Fruit fly (Drosophila melanogaster): Measurements from ENCODE around the gene Fdx2.
A peak's percentile ranks its signal among the peaks of the same experiment; 100 is the strongest.

Gene Fdx2

DNA sequence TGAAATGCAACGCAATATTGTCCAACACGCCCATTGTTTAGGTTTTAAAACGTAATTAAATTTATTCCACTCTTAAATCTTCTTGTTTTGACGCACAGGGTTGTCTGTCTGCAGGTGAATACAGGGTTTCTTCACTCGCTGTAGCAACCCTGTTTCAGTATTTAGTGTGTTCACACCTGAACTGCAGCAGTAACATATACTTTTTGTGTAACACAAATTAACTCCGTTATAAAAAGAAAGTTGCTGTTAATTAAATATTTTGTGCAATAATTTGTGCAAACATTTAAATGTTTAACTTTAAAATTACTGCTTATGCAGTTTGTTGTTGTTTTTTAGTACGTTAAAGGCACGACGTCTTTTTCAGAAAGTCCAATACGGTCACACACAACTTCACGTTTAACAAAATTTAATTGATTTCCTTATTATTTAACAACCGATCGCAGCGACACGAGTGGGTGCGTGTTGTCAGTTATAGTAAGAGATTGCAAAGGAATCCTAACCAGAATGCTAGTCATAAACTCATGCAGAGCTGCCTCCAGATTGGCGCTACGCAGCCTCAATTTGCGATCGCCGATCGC lies at the start of gene Fdx2, which contains the start of gene CG15012:
Fdx2 (plus strand) TSS at position 363 of the 578 bp plus-strand sequence.
CG15012 (minus strand) TSS at position 127 of the 578 bp plus-strand sequence.
- TF ChIP-seq CG11398 (GFP tag; optimal IDR thresholded peaks at IDR 0.05) = no peak
- peak; percentile 25 to 33 for TF ChIP-seq dpn (GFP tag; optimal IDR thresholded peaks at IDR 0.05)
- TF ChIP-seq CG12219 (GFP tag; optimal IDR thresholded peaks at IDR 0.05) = no peak
- peak; percentile 23 for TF ChIP-seq Dip3 (GFP tag; optimal IDR thresholded peaks at IDR 0.05)
- TF ChIP-seq CG8359 (GFP tag; optimal IDR thresholded peaks at IDR 0.05; ENCODE audit: borderline replicate concordance) = no peak
- no peak for TF ChIP-seq psq (GFP tag; optimal IDR thresholded peaks at IDR 0.05)
- TF ChIP-seq CG4404 (GFP tag; IDR thresholded peaks at IDR 0.05) = no peak
- no peak for TF ChIP-seq Six4 (GFP tag; optimal IDR thresholded peaks at IDR 0.05)
- no peak for TF ChIP-seq CG14860 (GFP tag; IDR thresholded peaks at IDR 0.05; ENCODE audit: partially characterized antibody)
- no peak for TF ChIP-seq tup (GFP tag; optimal IDR thresholded peaks at IDR 0.05)
- TF ChIP-seq Hmr (GFP tag; optimal IDR thresholded peaks at IDR 0.05) = no peak
- no peak for TF ChIP-seq shn (GFP tag; optimal IDR thresholded peaks at IDR 0.05)
- peak; percentile 53 for TF ChIP-seq bab2 (GFP tag; optimal IDR thresholded peaks at IDR 0.05)
- no peak for TF ChIP-seq HLH4C (GFP tag; IDR thresholded peaks at IDR 0.05; ENCODE audit: partially characterized antibody)
- TF ChIP-seq jing (GFP tag; optimal IDR thresholded peaks at IDR 0.05) = no peak
- TF ChIP-seq bbx (GFP tag; IDR thresholded peaks at IDR 0.05; ENCODE audit: partially characterized antibody) = no peak
- TF ChIP-seq HLHmδ (GFP tag; optimal IDR thresholded peaks at IDR 0.05) = no peak
- no peak for TF ChIP-seq hth (optimal IDR thresholded peaks at IDR 0.05)
- no peak for TF ChIP-seq ham (GFP tag; IDR thresholded peaks at IDR 0.05)
- no peak for TF ChIP-seq fd64A (GFP tag; optimal IDR thresholded peaks at IDR 0.05)
- peak; percentile 74 for TF ChIP-seq CG10267 (tag; optimal IDR thresholded peaks at IDR 0.05)
- no peak for TF ChIP-seq luna (GFP tag; optimal IDR thresholded peaks at IDR 0.05)
- peak; percentile 22 for TF ChIP-seq HLH54F (GFP tag; optimal IDR thresholded peaks at IDR 0.05)
- TF ChIP-seq CG10431 (GFP tag; optimal IDR thresholded peaks at IDR 0.05) = no peak
- no peak for TF ChIP-seq rib (GFP tag; IDR thresholded peaks at IDR 0.05)
- TF ChIP-seq wek (GFP tag; optimal IDR thresholded peaks at IDR 0.05) = no peak
- TF ChIP-seq CG1603 (tag; optimal IDR thresholded peaks at IDR 0.05) = peak; percentile 64
- peak; percentile 68 for TF ChIP-seq phol (tag; optimal IDR thresholded peaks at IDR 0.05)
- TF ChIP-seq H15 (GFP tag; IDR thresholded peaks at IDR 0.05) = no peak
- TF ChIP-seq HHEX (GFP tag; optimal IDR thresholded peaks at IDR 0.05) = no peak
- TF ChIP-seq nerfin-2 (GFP tag; IDR thresholded peaks at IDR 0.05; ENCODE audit: partially characterized antibody) = no peak
- TF ChIP-seq zf30C (GFP tag; optimal IDR thresholded peaks at IDR 0.05) = no peak
- no peak for TF ChIP-seq gce (GFP tag; IDR thresholded peaks at IDR 0.05)
- no peak for TF ChIP-seq BtbVII (GFP tag; optimal IDR thresholded peaks at IDR 0.05)
- peak; percentile 36; the same call in 1 of the 3 replicates for TF ChIP-seq Opbp (GFP tag; IDR thresholded peaks at IDR 0.05; ENCODE audit: partially characterized antibody)
- TF ChIP-seq CG16815 (GFP tag; optimal IDR thresholded peaks at IDR 0.05) = no peak
- TF ChIP-seq gsb-n (tag; optimal IDR thresholded peaks at IDR 0.05) = no peak
- TF ChIP-seq dmrt11E (tag; optimal IDR thresholded peaks at IDR 0.05) = no peak
- TF ChIP-seq CG10543 (GFP tag; optimal IDR thresholded peaks at IDR 0.05) = no peak
- peak; percentile 32 for TF ChIP-seq CG9609 (GFP tag; optimal IDR thresholded peaks at IDR 0.05)
- no peak for TF ChIP-seq sr (GFP tag; IDR thresholded peaks at IDR 0.05)
- peak; percentile 92 for TF ChIP-seq ssp (GFP tag; IDR thresholded peaks at IDR 0.05)
- TF ChIP-seq Ada2b (GFP tag; IDR thresholded peaks at IDR 0.05) = no peak
- TF ChIP-seq CG7271 (tag; optimal IDR thresholded peaks at IDR 0.05) = no peak
- peak; percentile 54; the same call in 2 of the 3 replicates for TF ChIP-seq CG17361 (GFP tag; IDR thresholded peaks at IDR 0.05)
- TF ChIP-seq B-H2 (GFP tag; optimal IDR thresholded peaks at IDR 0.05) = no peak
- TF ChIP-seq CG9876 (GFP tag; optimal IDR thresholded peaks at IDR 0.05) = no peak
- no peak for TF ChIP-seq CG8478 (optimal IDR thresholded peaks at IDR 0.05)
- no peak for TF ChIP-seq Hr51 (GFP tag; optimal IDR thresholded peaks at IDR 0.05)
- no peak for TF ChIP-seq Awh (GFP tag; IDR thresholded peaks at IDR 0.05)
